Worm (Caenorhabditis elegans): ENCODE data around the gene npr-6.
A peak's percentile ranks its signal among the peaks of the same experiment; 100 is the strongest.

npr-6 gene

ce11 chrX:10332035-10332614 lies 46.6 kb upstream of the npr-6 start (continued):
- TF ChIP-seq mdl-1 (tag; optimal IDR thresholded peaks at IDR 0.05) (peak; percentile 77 to 88), sdz-12 (GFP tag; optimal IDR thresholded peaks at IDR 0.05) (no peak), rbr-2 (tag; optimal IDR thresholded peaks at IDR 0.05) (no peak), nhr-28 (tag; optimal IDR thresholded peaks at IDR 0.05) (peak; percentile 57), spr-1 (tag; optimal IDR thresholded peaks at IDR 0.05) (peak; percentile 12), daf-19 (GFP tag; conservative IDR thresholded peaks at IDR 0.05) (no peak), hlh-11 (tag; optimal IDR thresholded peaks at IDR 0.05) (peak; percentile 79), dmd-8 (GFP tag; IDR thresholded peaks at IDR 0.05) (no peak), hlh-30 (tag; optimal IDR thresholded peaks at IDR 0.05; ENCODE audit: insufficient read depth) (peak; percentile 35), F44E2.7 (GFP tag; IDR thresholded peaks at IDR 0.05) (no peak), nhr-237 (tag; optimal IDR thresholded peaks at IDR 0.05) (no peak), php-3 (GFP tag; IDR thresholded peaks at IDR 0.05) (peak; percentile 14; the same call in 1 of the 2 replicates), ZK337.2 (GFP tag; IDR thresholded peaks at IDR 0.05) (no peak), spr-3 (GFP tag; optimal IDR thresholded peaks at IDR 0.05) (no peak), nhr-111 (GFP tag; optimal IDR thresholded peaks at IDR 0.05) (no peak), T20F7.1 (GFP tag; optimal IDR thresholded peaks at IDR 0.05) (peak; percentile 55), lin-15B (tag; optimal IDR thresholded peaks at IDR 0.05) (no peak), dve-1 (tag; optimal IDR thresholded peaks at IDR 0.05; ENCODE audit: insufficient read depth) (peak; percentile 54)

ce11 chrX:10327323-10328022 lies 41.9 kb upstream of the npr-6 start, which contains the start of gene acl-5:
Gene acl-5 (minus strand): TSS chrX:10327456.
- TF ChIP-seq nhr-28 (tag; optimal IDR thresholded peaks at IDR 0.05) (peak; percentile 27), dmd-6 (GFP tag; IDR thresholded peaks at IDR 0.05) (peak; percentile 25), pqm-1 (tag; optimal IDR thresholded peaks at IDR 0.05) (peak; percentile 21), daf-16 (GFP tag; optimal IDR thresholded peaks at IDR 0.05) (peak in 1 of 2 experiments; percentile 24), daf-16 (tag; optimal IDR thresholded peaks at IDR 0.05) (peak; percentile 52), nhr-25 (tag; optimal IDR thresholded peaks at IDR 0.05; ENCODE audit: borderline replicate concordance, insufficient read depth) (no peak), Y105C5A.15 (GFP tag; IDR thresholded peaks at IDR 0.05) (no peak), aha-1 (tag) (peak; percentile 83), lim-7 (GFP tag; IDR thresholded peaks at IDR 0.05) (no peak), arid-1 (GFP tag; conservative IDR thresholded peaks at IDR 0.05) (no peak), mes-2 (tag; optimal IDR thresholded peaks at IDR 0.05; ENCODE audit: poor library complexity, severe bottlenecking) (peak; percentile 10), hlh-11 (tag; optimal IDR thresholded peaks at IDR 0.05) (peak; percentile 52)

ce11 chrX:10321401-10321800 lies 35.9 kb upstream of the npr-6 start:
- TF ChIP-seq nhr-42 (GFP tag; IDR thresholded peaks at IDR 0.05) = no peak
- TF ChIP-seq lim-7 (GFP tag; IDR thresholded peaks at IDR 0.05) = no peak
- TF ChIP-seq dmd-9 (GFP tag; IDR thresholded peaks at IDR 0.05) = no peak
- no peak for TF ChIP-seq jun-1 (tag; optimal IDR thresholded peaks at IDR 0.05)
- TF ChIP-seq zfp-3 (GFP tag; conservative IDR thresholded peaks at IDR 0.05) = no peak
- no peak for TF ChIP-seq D1046.2 (GFP tag; IDR thresholded peaks at IDR 0.05)
- TF ChIP-seq aha-1 (tag) = peak; percentile 93
- TF ChIP-seq rbr-2 (tag; optimal IDR thresholded peaks at IDR 0.05) = no peak
- TF ChIP-seq arid-1 (GFP tag; conservative IDR thresholded peaks at IDR 0.05) = no peak
- TF ChIP-seq vab-7 (GFP tag; IDR thresholded peaks at IDR 0.05) = no peak
- peak; percentile 79 for TF ChIP-seq set-16 (GFP tag; IDR thresholded peaks at IDR 0.05)
- TF ChIP-seq tra-1 (GFP tag; IDR thresholded peaks at IDR 0.05) = no peak
- TF ChIP-seq pha-4 (GFP tag; IDR thresholded peaks at IDR 0.05) = no peak
- TF ChIP-seq pha-4 (tag; optimal IDR thresholded peaks at IDR 0.05) = no peak
- TF ChIP-seq daf-16 (GFP tag; optimal IDR thresholded peaks at IDR 0.05) = no peak
- TF ChIP-seq daf-16 (tag; optimal IDR thresholded peaks at IDR 0.05) = no peak
